Fruit fly (Drosophila melanogaster) S2 (cell line): ENCODE measurements around the gene Wnt6.

Experiments used
- CG8478 ChIP-seq: fragments of >200 bp; optimal IDR thresholded peaks from 2 replicates; lab custom pipeline; 2018
- CTCF ChIP-seq, 2 experiments: fragments of >200 bp; optimal IDR thresholded peaks; 2 replicates each; lab custom pipeline; 2018

Wnt6 gene

dm6 chr2L:7333184-7334025, at the start of gene Wnt6:
TSS of gene Wnt6 (plus strand) at chr2L:7333714.
- TF ChIP-seq CG8478 (lab: Kevin White, UChicago) (no peak), CTCF (optimal IDR thresholded peaks at IDR 0.05; lab: Kevin White, UChicago) (no peak)

dm6 chr2L:7284121-7284520, 49.4 kb upstream of the Wnt6 start:
- TF ChIP-seq CTCF (optimal IDR thresholded peaks at IDR 0.05; lab: Kevin White, UChicago) (no peak), CG8478 (lab: Kevin White, UChicago) (no peak)

- TF ChIP-seq CTCF (optimal IDR thresholded peaks at IDR 0.05; lab: Kevin White, UChicago) (no peak), CG8478 (lab: Kevin White, UChicago) (no peak)
These were observed 48.7 kb upstream of the Wnt6 start for dm6 chr2L:7284791-7285190.

- no peak for TF ChIP-seq CG8478 (lab: Kevin White, UChicago)
- no peak for TF ChIP-seq CTCF (optimal IDR thresholded peaks at IDR 0.05; lab: Kevin White, UChicago)
These were observed 47.7 kb upstream of the Wnt6 start for dm6 chr2L:7285862-7286261.

dm6 chr2L:7289880-7290279, 43.6 kb upstream of the Wnt6 start:
- TF ChIP-seq CG8478 (lab: Kevin White, UChicago): no peak
- TF ChIP-seq CTCF (optimal IDR thresholded peaks at IDR 0.05; lab: Kevin White, UChicago): no peak

dm6 chr2L:7290577-7290976, 42.9 kb upstream of the Wnt6 start:
- TF ChIP-seq CTCF (optimal IDR thresholded peaks at IDR 0.05; lab: Kevin White, UChicago): no peak
- TF ChIP-seq CG8478 (lab: Kevin White, UChicago): no peak

- no peak for TF ChIP-seq CTCF (optimal IDR thresholded peaks at IDR 0.05; lab: Kevin White, UChicago)
- no peak for TF ChIP-seq CG8478 (lab: Kevin White, UChicago)
These were observed 41.5 kb upstream of the Wnt6 start for dm6 chr2L:7291968-7292367.

dm6 chr2L:7293475-7294332, 39.8 kb upstream of the Wnt6 start:
- TF ChIP-seq CTCF (optimal IDR thresholded peaks at IDR 0.05; lab: Kevin White, UChicago) (no peak), CG8478 (lab: Kevin White, UChicago) (no peak)

- no peak for TF ChIP-seq CTCF (optimal IDR thresholded peaks at IDR 0.05; lab: Kevin White, UChicago)
- TF ChIP-seq CG8478 (lab: Kevin White, UChicago): no peak
These were observed 38.5 kb upstream of the Wnt6 start for dm6 chr2L:7294964-7295363.

dm6 chr2L:7295924-7296323, 37.6 kb upstream of the Wnt6 start:
- TF ChIP-seq CTCF (optimal IDR thresholded peaks at IDR 0.05; lab: Kevin White, UChicago) (no peak), CG8478 (lab: Kevin White, UChicago) (no peak)

dm6 chr2L:7298744-7299366, 34.7 kb upstream of the Wnt6 start:
- TF ChIP-seq CG8478 (lab: Kevin White, UChicago): no peak
- TF ChIP-seq CTCF (optimal IDR thresholded peaks at IDR 0.05; lab: Kevin White, UChicago): no peak

dm6 chr2L:7300004-7300403, 33.5 kb upstream of the Wnt6 start:
- TF ChIP-seq CG8478 (lab: Kevin White, UChicago): no peak
- no peak for TF ChIP-seq CTCF (optimal IDR thresholded peaks at IDR 0.05; lab: Kevin White, UChicago)

- TF ChIP-seq CG8478 (lab: Kevin White, UChicago) (no peak), CTCF (optimal IDR thresholded peaks at IDR 0.05; lab: Kevin White, UChicago) (no peak)
These were observed 32.0 kb upstream of the Wnt6 start for dm6 chr2L:7301497-7301896.

- TF ChIP-seq CTCF (optimal IDR thresholded peaks at IDR 0.05; lab: Kevin White, UChicago) (no peak), CG8478 (lab: Kevin White, UChicago) (no peak)
These were observed 30.8 kb upstream of the Wnt6 start for dm6 chr2L:7302727-7303126.

- TF ChIP-seq CG8478 (lab: Kevin White, UChicago) (no peak), CTCF (optimal IDR thresholded peaks at IDR 0.05; lab: Kevin White, UChicago) (no peak)
These were observed 30.3 kb upstream of the Wnt6 start for dm6 chr2L:7303256-7303655.
